Worm (Caenorhabditis elegans): ENCODE measurements around the gene nfu-1.
A peak's percentile ranks its signal among the peaks of the same experiment; 100 is the strongest.

The nfu-1 gene

DNA sequence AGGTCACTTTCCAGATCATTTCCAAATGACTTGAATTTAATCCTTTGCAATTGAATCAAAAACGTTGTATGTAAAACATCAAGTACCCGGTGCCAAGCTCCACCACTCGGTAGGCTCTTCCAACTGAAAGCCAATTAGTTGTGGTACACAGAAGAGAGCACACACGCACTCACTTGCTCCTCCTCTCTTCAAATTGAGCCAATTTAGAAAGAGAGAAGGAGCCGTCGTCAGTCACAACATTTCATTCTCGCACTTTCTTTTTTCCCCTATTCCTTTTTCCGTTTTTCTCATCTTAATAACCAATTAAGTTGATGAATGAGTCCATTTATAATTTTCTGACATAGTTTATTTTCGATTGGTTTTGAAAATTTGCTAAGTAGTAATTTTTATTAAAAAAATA, 11.0 kb downstream of the nfu-1 start:
- TF ChIP-seq nfya-1 (tag; optimal IDR thresholded peaks at IDR 0.05; ENCODE audit: insufficient read depth) (peak; percentile 10), zag-1 (tag; optimal IDR thresholded peaks at IDR 0.05) (no peak), fkh-10 (GFP tag; optimal IDR thresholded peaks at IDR 0.05) (peak; percentile 32)

ce11 chrIV:10403193-10404058, 16.2 kb downstream of the nfu-1 start, which contains the start of gene gpa-7:
TSS of gene gpa-7 (plus strand) at chrIV:10404008.
- TF ChIP-seq eor-1 (tag; optimal IDR thresholded peaks at IDR 0.05) (no peak), nhr-67 (tag; optimal IDR thresholded peaks at IDR 0.05) (no peak), tbx-2 (tag; optimal IDR thresholded peaks at IDR 0.05) (peak; percentile 69), elt-3 (tag; optimal IDR thresholded peaks at IDR 0.05) (no peak), egl-27 (tag; optimal IDR thresholded peaks at IDR 0.05) (no peak), ztf-4 (tag; optimal IDR thresholded peaks at IDR 0.05) (no peak), lin-15B (tag; optimal IDR thresholded peaks at IDR 0.05) (peak; percentile 27), ceh-82 (tag; optimal IDR thresholded peaks at IDR 0.05) (no peak), ceh-9 (tag; optimal IDR thresholded peaks at IDR 0.05) (no peak), fos-1 (tag; optimal IDR thresholded peaks at IDR 0.05) (no peak), ztf-11 (tag; optimal IDR thresholded peaks at IDR 0.05) (no peak), daf-12 (tag; optimal IDR thresholded peaks at IDR 0.05) (no peak), nhr-25 (tag; optimal IDR thresholded peaks at IDR 0.05) (no peak), elt-2 (tag; optimal IDR thresholded peaks at IDR 0.05) (no peak), ZK546.5 (tag; optimal IDR thresholded peaks at IDR 0.05) (no peak), lsy-12 (tag; optimal IDR thresholded peaks at IDR 0.05) (no peak), nhr-12 (tag; optimal IDR thresholded peaks at IDR 0.05) (no peak), R02D3.7 (tag; optimal IDR thresholded peaks at IDR 0.05) (no peak), skn-1 (tag; optimal IDR thresholded peaks at IDR 0.05) (no peak), fkh-10 (GFP tag; optimal IDR thresholded peaks at IDR 0.05) (peak; percentile 71), zag-1 (tag; optimal IDR thresholded peaks at IDR 0.05) (peak; percentile 24), nfya-1 (tag; optimal IDR thresholded peaks at IDR 0.05; ENCODE audit: insufficient read depth) (peak; percentile 87), jun-1 (tag; optimal IDR thresholded peaks at IDR 0.05) (no peak), pqm-1 (tag; optimal IDR thresholded peaks at IDR 0.05) (no peak), ceh-28 (tag; optimal IDR thresholded peaks at IDR 0.05) (no peak), nhr-28 (tag; optimal IDR thresholded peaks at IDR 0.05) (no peak), hmg-11 (tag; optimal IDR thresholded peaks at IDR 0.05) (peak; percentile 79), pha-4 (tag; optimal IDR thresholded peaks at IDR 0.05) (no peak), nhr-23 (tag; optimal IDR thresholded peaks at IDR 0.05) (no peak), snpc-4 (tag; optimal IDR thresholded peaks at IDR 0.05) (peak; percentile 54), aly-2 (tag; optimal IDR thresholded peaks at IDR 0.05) (no peak), nhr-43 (tag; optimal IDR thresholded peaks at IDR 0.05; ENCODE audit: poor library complexity, severe bottlenecking) (no peak), ceh-16 (tag; optimal IDR thresholded peaks at IDR 0.05) (no peak), nhr-237 (tag; optimal IDR thresholded peaks at IDR 0.05) (no peak), lin-39 (tag; optimal IDR thresholded peaks at IDR 0.05) (peak; percentile 68), mdl-1 (tag; optimal IDR thresholded peaks at IDR 0.05) (no peak), nhr-76 (tag; optimal IDR thresholded peaks at IDR 0.05) (no peak), egl-5 (tag; optimal IDR thresholded peaks at IDR 0.05) (no peak), ama-1 (optimal IDR thresholded peaks at IDR 0.05) (no peak), sea-2 (GFP tag; optimal IDR thresholded peaks at IDR 0.05) (peak; percentile 36), elt-1 (tag; optimal IDR thresholded peaks at IDR 0.05) (no peak), mml-1 (tag; optimal IDR thresholded peaks at IDR 0.05) (no peak), nhr-77 (tag; optimal IDR thresholded peaks at IDR 0.05) (no peak), unc-62 (GFP tag; optimal IDR thresholded peaks at IDR 0.05) (peak; percentile 47), unc-39 (tag; optimal IDR thresholded peaks at IDR 0.05) (no peak), fkh-2 (tag; optimal IDR thresholded peaks at IDR 0.05) (no peak)
